Fruit fly (Drosophila melanogaster): ENCODE measurements around the gene CG14736.

CG14736 gene

dm6 chr3R:12040228-12040627 is at the start of gene CG14736:
CG14736 (plus strand) TSS chr3R:12040528.
- no peak for TF ChIP-seq dl (GFP tag; optimal IDR thresholded peaks at IDR 0.05; ENCODE audit: insufficient read depth in 1 of 2, partially characterized antibody in 2 of 2)
- no peak for TF ChIP-seq br (GFP tag; optimal IDR thresholded peaks at IDR 0.05)
- no peak for TF ChIP-seq Jra (GFP tag; optimal IDR thresholded peaks at IDR 0.05)
- TF ChIP-seq fru (GFP tag; optimal IDR thresholded peaks at IDR 0.05), result no peak
- no peak for TF ChIP-seq CG32264 (GFP tag; optimal IDR thresholded peaks at IDR 0.05)
- no peak for TF ChIP-seq lola (GFP tag; optimal IDR thresholded peaks at IDR 0.05)
- TF ChIP-seq Vsx2 (GFP tag; optimal IDR thresholded peaks at IDR 0.05; ENCODE audit: partially characterized antibody), result no peak
- no peak for TF ChIP-seq Myc (optimal IDR thresholded peaks at IDR 0.05)
- TF ChIP-seq N (GFP tag; optimal IDR thresholded peaks at IDR 0.05), result no peak
- TF ChIP-seq CG9705 (GFP tag; optimal IDR thresholded peaks at IDR 0.05), result no peak
- no peak for TF ChIP-seq HLH106 (tag; optimal IDR thresholded peaks at IDR 0.05)
- no peak for TF ChIP-seq OdsH (GFP tag; optimal IDR thresholded peaks at IDR 0.05)
- TF ChIP-seq woc (GFP tag; optimal IDR thresholded peaks at IDR 0.05), result no peak

dm6 chr3R:11991538-11992164 is 48.7 kb upstream of the CG14736 start:
- TF ChIP-seq Jra (GFP tag; optimal IDR thresholded peaks at IDR 0.05) (no peak), Rel (GFP tag; optimal IDR thresholded peaks at IDR 0.05) (no peak), Rel (tag; optimal IDR thresholded peaks at IDR 0.05) (peak; percentile 59)

- TF ChIP-seq Jra (GFP tag; optimal IDR thresholded peaks at IDR 0.05) (peak; percentile 14), rgr (GFP tag; optimal IDR thresholded peaks at IDR 0.05) (peak; percentile 22), br (GFP tag; optimal IDR thresholded peaks at IDR 0.05) (peak; percentile 6), h (GFP tag; optimal IDR thresholded peaks at IDR 0.05) (peak; percentile 4), dmrt93B (GFP tag; optimal IDR thresholded peaks at IDR 0.05) (no peak), Hr83 (GFP tag; optimal IDR thresholded peaks at IDR 0.05; ENCODE audit: poor library complexity, severe bottlenecking) (peak; percentile 49), jim (GFP tag; optimal IDR thresholded peaks at IDR 0.05) (no peak), Myc (optimal IDR thresholded peaks at IDR 0.05) (no peak), tai (GFP tag; optimal IDR thresholded peaks at IDR 0.05) (peak; percentile 18), Dfd (GFP tag; optimal IDR thresholded peaks at IDR 0.05) (no peak), fru (GFP tag; optimal IDR thresholded peaks at IDR 0.05) (peak; percentile 58), N (GFP tag; optimal IDR thresholded peaks at IDR 0.05) (no peak)
Measured at dm6 chr3R:11992934-11993670, 47.2 kb upstream of the CG14736 start, which contains the start of gene mfas. mfas (minus strand) TSS chr3R:11993315.

- TF ChIP-seq Dfd (GFP tag; optimal IDR thresholded peaks at IDR 0.05), result peak; percentile 39
- TF ChIP-seq HLH106 (tag; optimal IDR thresholded peaks at IDR 0.05), result no peak
Measured at dm6 chr3R:11998130-11998529, 42.2 kb upstream of the CG14736 start.

dm6 chr3R:11999074-11999473 is 41.3 kb upstream of the CG14736 start, which contains the start of gene Ect3:
Ect3 (plus strand) TSS chr3R:11999278.
- TF ChIP-seq woc (GFP tag; optimal IDR thresholded peaks at IDR 0.05), result no peak
- TF ChIP-seq Jra (GFP tag; optimal IDR thresholded peaks at IDR 0.05), result no peak
- no peak for TF ChIP-seq dmrt93B (GFP tag; optimal IDR thresholded peaks at IDR 0.05)
- no peak for TF ChIP-seq Mio (GFP tag; optimal IDR thresholded peaks at IDR 0.05)
- no peak for TF ChIP-seq Abd-B (GFP tag; optimal IDR thresholded peaks at IDR 0.05)
- no peak for TF ChIP-seq ey (GFP tag; optimal IDR thresholded peaks at IDR 0.05)
- no peak for TF ChIP-seq rgr (GFP tag; optimal IDR thresholded peaks at IDR 0.05)
- no peak for TF ChIP-seq Hnf4 (GFP tag; optimal IDR thresholded peaks at IDR 0.05)
- TF ChIP-seq h (GFP tag; optimal IDR thresholded peaks at IDR 0.05), result no peak
- TF ChIP-seq psq (GFP tag; optimal IDR thresholded peaks at IDR 0.05), result no peak
- no peak for TF ChIP-seq CrebA (GFP tag; optimal IDR thresholded peaks at IDR 0.05; ENCODE audit: borderline replicate concordance)
- TF ChIP-seq CG9705 (GFP tag; optimal IDR thresholded peaks at IDR 0.05), result no peak
- no peak for TF ChIP-seq N (GFP tag; optimal IDR thresholded peaks at IDR 0.05)
- no peak for TF ChIP-seq lola (GFP tag; optimal IDR thresholded peaks at IDR 0.05)

- TF ChIP-seq usp (GFP tag; optimal IDR thresholded peaks at IDR 0.05) (no peak), pan (optimal IDR thresholded peaks at IDR 0.05) (no peak), dl (GFP tag; optimal IDR thresholded peaks at IDR 0.05; ENCODE audit: insufficient read depth in 1 of 2, partially characterized antibody in 2 of 2) (no peak), Rel (GFP tag; optimal IDR thresholded peaks at IDR 0.05) (no peak), Rel (tag; optimal IDR thresholded peaks at IDR 0.05) (no peak), GATAd (GFP tag; optimal IDR thresholded peaks at IDR 0.05) (no peak), Sp1 (GFP tag; optimal IDR thresholded peaks at IDR 0.05) (no peak), ey (GFP tag; optimal IDR thresholded peaks at IDR 0.05) (no peak), woc (GFP tag; optimal IDR thresholded peaks at IDR 0.05) (no peak), tai (GFP tag; optimal IDR thresholded peaks at IDR 0.05) (no peak), Dif (GFP tag; optimal IDR thresholded peaks at IDR 0.05; ENCODE audit: partially characterized antibody) (no peak), dmrt93B (GFP tag; optimal IDR thresholded peaks at IDR 0.05) (no peak), OdsH (GFP tag; optimal IDR thresholded peaks at IDR 0.05) (no peak), Hr78 (GFP tag; optimal IDR thresholded peaks at IDR 0.05) (no peak), Jra (GFP tag; optimal IDR thresholded peaks at IDR 0.05) (no peak), Mio (GFP tag; optimal IDR thresholded peaks at IDR 0.05) (no peak), dsf (GFP tag; optimal IDR thresholded peaks at IDR 0.05; ENCODE audit: borderline replicate concordance) (no peak), HLH106 (tag; optimal IDR thresholded peaks at IDR 0.05) (no peak), foxo (GFP tag; optimal IDR thresholded peaks at IDR 0.05) (no peak)
Measured at dm6 chr3R:12005417-12005816, 34.9 kb upstream of the CG14736 start, which contains the start of gene Tk. Tk (minus strand) TSS chr3R:12005473.
